Worm (Caenorhabditis elegans) whole organism, L4 larva: Measurements from ENCODE around the gene K10H10.6.
A peak's percentile ranks its signal among the peaks of the same experiment; 100 is the strongest.

ENCODE experiments used
- F10B5.3 ChIP-seq: sonication (generic microtip); optimal IDR thresholded peaks from 2 replicates; lab custom pipeline; 2016; ENCODE audit warnings: mild to moderate bottlenecking, missing genetic modification characterization, missing compliant biosample characterization
- F44E2.7 ChIP-seq: fragments of 200-800 bp; sonication (Bioruptor generic); IDR thresholded peaks from 2 replicates; pipeline ENCODE4 v2.1.2; 2022; ENCODE audit warnings: missing genetic modification characterization, missing compliant biosample characterization
- Y48G9A.11 ChIP-seq: fragments of 200-800 bp; sonication (Bioruptor generic); IDR thresholded peaks from 2 replicates; pipeline ENCODE4 v1.3.6; 2022; ENCODE audit warnings: missing genetic modification reagents, missing genetic modification characterization, missing compliant biosample characterization
- Y75B8A.6 ChIP-seq: fragments of 200-800 bp; sonication (Bioruptor generic); IDR thresholded peaks from 2 replicates; pipeline ENCODE4 v1.3.6; 2022; ENCODE audit warnings: missing genetic modification reagents, missing genetic modification characterization, missing compliant biosample characterization
- aha-1 ChIP-seq: fragments of 150-350 bp; peaks from one replicate; lab custom pipeline; 2014; ENCODE audit warnings: missing biosample characterization, missing genetic modification characterization
- aly-2 ChIP-seq: sonication (generic microtip); optimal IDR thresholded peaks from 2 replicates; lab custom pipeline; 2018; ENCODE audit warnings: missing biosample characterization, missing genetic modification characterization
- ama-1 ChIP-seq: fragments of 150-350 bp; optimal IDR thresholded peaks from 2 replicates; lab custom pipeline; 2014; ENCODE audit warnings: inconsistent platforms, mixed read lengths
- attf-4 ChIP-seq: sonication (generic microtip); optimal IDR thresholded peaks from 3 replicates; lab custom pipeline; 2017; ENCODE audit warnings: missing biosample characterization, missing genetic modification characterization
- ceh-28 ChIP-seq: fragments of 150-350 bp; optimal IDR thresholded peaks from 2 replicates; lab custom pipeline; 2014; ENCODE audit warnings: missing biosample characterization, missing genetic modification reagents, missing genetic modification characterization
- ceh-82 ChIP-seq: sonication (generic microtip); optimal IDR thresholded peaks from 2 replicates; lab custom pipeline; 2017; ENCODE audit warnings: missing biosample characterization, missing genetic modification characterization
- cey-2 ChIP-seq: sonication (generic microtip); optimal IDR thresholded peaks from 3 replicates; lab custom pipeline; 2017; ENCODE audit warnings: missing genetic modification characterization, mild to moderate bottlenecking, missing compliant biosample characterization, antibody characterized with exemption, borderline replicate concordance; ENCODE audit not compliant: insufficient read depth
- daf-16 ChIP-seq, 3 experiments: sonication (generic microtip); optimal IDR thresholded peaks; 2 replicates each; lab custom pipeline; 2016 to 2017; ENCODE audit warnings: missing genetic modification characterization in 3 of 3, missing genetic modification reagents in 3 of 3, mild to moderate bottlenecking in 2 of 3, missing compliant biosample characterization in 2 of 3, missing biosample characterization in 1 of 3, moderate library complexity in 1 of 3
- dmd-6 ChIP-seq: fragments of 200-800 bp; sonication (Bioruptor generic); IDR thresholded peaks from 2 replicates; pipeline ENCODE4 v1.3.6; 2022; ENCODE audit warnings: missing genetic modification reagents, missing genetic modification characterization, missing compliant biosample characterization
- dpl-1 ChIP-seq: fragments of 150-350 bp; optimal IDR thresholded peaks from 2 replicates; lab custom pipeline; 2014; ENCODE audit warnings: missing biosample characterization, missing genetic modification reagents, missing genetic modification characterization
- duxl-1 ChIP-seq: sonication (generic microtip); optimal IDR thresholded peaks from 2 replicates; lab custom pipeline; 2016; ENCODE audit warnings: mild to moderate bottlenecking, missing genetic modification characterization, moderate library complexity, missing compliant biosample characterization; ENCODE audit not compliant: poor library complexity
- dve-1 ChIP-seq: sonication (generic microtip); optimal IDR thresholded peaks from 2 replicates; lab custom pipeline; 2017; ENCODE audit warnings: antibody characterized with exemption, mild to moderate bottlenecking, missing genetic modification characterization, missing compliant biosample characterization; ENCODE audit not compliant: insufficient read depth
- egl-43 ChIP-seq: fragments of 200-800 bp; sonication (Bioruptor generic); IDR thresholded peaks from 2 replicates; pipeline ENCODE4 v1.3.6; 2022; ENCODE audit warnings: missing genetic modification reagents, missing genetic modification characterization, missing compliant biosample characterization
- gei-8 ChIP-seq: fragments of 200-800 bp; sonication (Bioruptor generic); optimal IDR thresholded peaks from 2 replicates; lab custom pipeline; 2018; ENCODE audit warnings: mild to moderate bottlenecking, missing genetic modification characterization, missing compliant biosample characterization
- hif-1 ChIP-seq, 2 experiments: sonication (generic microtip); optimal IDR thresholded peaks; 2 replicates each; lab custom pipeline; 2016 to 2017; ENCODE audit warnings: missing compliant biosample characterization in 2 of 2, missing genetic modification characterization in 2 of 2, missing genetic modification reagents in 2 of 2, missing genotype in 2 of 2, mild to moderate bottlenecking in 1 of 2
- hlh-11 ChIP-seq: fragments of 200-800 bp; sonication (Bioruptor generic); optimal IDR thresholded peaks from 2 replicates; lab custom pipeline; 2018; ENCODE audit warnings: mild to moderate bottlenecking, missing genetic modification characterization, missing compliant biosample characterization
- hlh-30 ChIP-seq: sonication (generic microtip); optimal IDR thresholded peaks from 2 replicates; lab custom pipeline; 2017; ENCODE audit warnings: antibody characterized with exemption, mild to moderate bottlenecking, missing genetic modification characterization, missing compliant biosample characterization; ENCODE audit not compliant: insufficient read depth
- hmg-1.1 ChIP-seq: fragments of 200-800 bp; sonication (Bioruptor generic); IDR thresholded peaks from 2 replicates; pipeline ENCODE4 v1.3.6; 2022; ENCODE audit warnings: missing genetic modification reagents, missing genetic modification characterization, missing compliant biosample characterization
- lin-13 ChIP-seq: fragments of 150-350 bp; optimal IDR thresholded peaks from 2 replicates; lab custom pipeline; 2014; ENCODE audit warnings: missing biosample characterization, missing genetic modification reagents, missing genetic modification characterization
- lsy-2 ChIP-seq, 2 experiments: fragments of 150-350 bp in 1 of 2; sonication (generic microtip) in 1 of 2; optimal IDR thresholded peaks; 2 replicates each; lab custom pipeline; 2014 to 2017; ENCODE audit warnings: missing biosample characterization in 2 of 2, missing genetic modification characterization in 2 of 2
- madf-9 ChIP-seq: fragments of 200-800 bp; sonication (Bioruptor generic); conservative IDR thresholded peaks from 2 replicates; pipeline ENCODE4 v1.3.6; 2022; ENCODE audit warnings: missing genetic modification reagents, missing genetic modification characterization, missing compliant biosample characterization
- mdl-1 ChIP-seq, 2 experiments: fragments of 150-350 bp in 1 of 2; sonication (generic microtip) in 1 of 2; optimal IDR thresholded peaks; 2 replicates each; lab custom pipeline; 2014 to 2017; ENCODE audit warnings: missing biosample characterization in 2 of 2, missing genetic modification characterization in 2 of 2
- mep-1 ChIP-seq: fragments of 150-350 bp; sonication (generic microtip); optimal IDR thresholded peaks from 3 replicates; lab custom pipeline; 2014; ENCODE audit warnings: missing biosample characterization, missing genetic modification characterization
- mes-2 ChIP-seq: sonication (generic microtip); optimal IDR thresholded peaks from 2 replicates; lab custom pipeline; 2016; ENCODE audit warnings: missing genotype, mild to moderate bottlenecking, missing genetic modification characterization, missing compliant biosample characterization; ENCODE audit not compliant: poor library complexity, severe bottlenecking
- nhr-28 ChIP-seq: fragments of 150-350 bp; optimal IDR thresholded peaks from 2 replicates; lab custom pipeline; 2014; ENCODE audit warnings: missing biosample characterization, missing genetic modification characterization
- nhr-42 ChIP-seq: fragments of 200-800 bp; sonication (Bioruptor generic); IDR thresholded peaks from 2 replicates; pipeline ENCODE4 v1.3.6; 2022; ENCODE audit warnings: missing genetic modification characterization, missing compliant biosample characterization
- nhr-48 ChIP-seq: sonication (generic microtip); optimal IDR thresholded peaks from 2 replicates; lab custom pipeline; 2016; ENCODE audit warnings: mild to moderate bottlenecking, missing genetic modification characterization, missing compliant biosample characterization
- nhr-77 ChIP-seq: fragments of 150-350 bp; optimal IDR thresholded peaks from 2 replicates; lab custom pipeline; 2014; ENCODE audit warnings: missing biosample characterization, missing genetic modification characterization
- pha-4 ChIP-seq, 2 experiments: fragments of 150-350 bp in 1 of 2; fragments of 200-800 bp in 1 of 2; sonication (Bioruptor generic) in 1 of 2; IDR thresholded peaks in 1 of 2; optimal IDR thresholded peaks in 1 of 2; 2 replicates each; pipeline versions ENCODE4 v1.3.6 to Lab custom; 2014 to 2022; ENCODE audit warnings: missing genetic modification characterization in 2 of 2, missing genetic modification reagents in 2 of 2, missing biosample characterization in 1 of 2, missing compliant biosample characterization in 1 of 2
- pqm-1 ChIP-seq: sonication (generic microtip); optimal IDR thresholded peaks from 2 replicates; lab custom pipeline; 2017; ENCODE audit warnings: missing biosample characterization, missing genetic modification characterization
- zfp-3 ChIP-seq: fragments of 200-800 bp; sonication (Bioruptor generic); conservative IDR thresholded peaks from 2 replicates; pipeline ENCODE4 v1.3.6; 2022; ENCODE audit warnings: missing genetic modification reagents, missing genetic modification characterization, missing compliant biosample characterization
- ztf-7 ChIP-seq: fragments of 150-350 bp; optimal IDR thresholded peaks from 2 replicates; lab custom pipeline; 2014; ENCODE audit warnings: missing biosample characterization, missing genetic modification characterization

Gene K10H10.6

ce11 chrII:14488661-14489060, 14.4 kb upstream of the K10H10.6 start, which contains the start of gene usp-14 (continued):
- TF ChIP-seq aly-2 (no peak), ceh-28 (no peak), mep-1 (tag; lab: Kevin White, UChicago) (peak; percentile 53), Y48G9A.11 (GFP tag; lab: Robert Waterston, UW) (no peak), ama-1 (lab: Kevin White, UChicago) (no peak), Y75B8A.6 (GFP tag; lab: Robert Waterston, UW) (no peak), duxl-1 (tag; lab: Kevin White, UChicago) (no peak), mes-2 (tag; lab: Kevin White, UChicago) (peak; percentile 81), F44E2.7 (no peak), ztf-7 (tag; lab: Kevin White, UChicago) (peak; percentile 23), madf-9 (no peak), nhr-42 (GFP tag; lab: Robert Waterston, UW) (peak; percentile 80), lin-13 (GFP tag; lab: Kevin White, UChicago) (no peak), gei-8 (GFP tag; lab: Kevin White, UChicago) (no peak)

DNA sequence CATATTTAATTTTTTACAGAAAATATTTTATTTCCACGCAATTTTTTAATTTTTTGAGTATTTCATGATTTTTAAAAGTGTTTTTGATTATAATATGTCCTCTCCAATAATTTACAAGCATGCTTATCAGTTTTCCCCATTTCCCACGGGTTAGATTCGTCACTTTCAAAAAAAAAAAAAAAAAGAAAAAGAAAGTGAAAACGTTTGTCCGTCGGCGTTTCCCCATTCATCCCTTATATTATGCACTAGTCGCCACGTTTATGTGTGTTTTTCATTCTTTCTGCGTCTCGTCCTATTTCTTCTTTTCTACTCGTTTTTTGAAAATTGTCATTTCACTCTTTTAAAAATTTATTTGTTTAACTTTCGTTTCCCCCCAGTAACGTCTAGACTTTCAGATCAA, 13.7 kb upstream of the K10H10.6 start, which contains the start of gene vnut-1:
Gene vnut-1 (plus strand): TSS at position 396 of the 400 bp plus-strand sequence.
- TF ChIP-seq hlh-11 (tag; lab: Kevin White, UChicago) (peak; percentile 32), attf-4 (no peak), hmg-1.1 (GFP tag; lab: Robert Waterston, UW) (peak; percentile 37; the same call in 1 of the 2 replicates), nhr-77 (peak; percentile 92), dve-1 (tag; lab: Kevin White, UChicago) (peak; percentile 59), mdl-1 (tag; optimal IDR thresholded peaks at IDR 0.05; lab: Kevin White, UChicago) (peak in 1 of 2 experiments; percentile 72), cey-2 (tag; lab: Kevin White, UChicago) (peak; percentile 68), dmd-6 (GFP tag; lab: Robert Waterston, UW) (peak; percentile 43), pqm-1 (tag; lab: Kevin White, UChicago) (peak; percentile 79), daf-16 (GFP tag; optimal IDR thresholded peaks at IDR 0.05; lab: Kevin White, UChicago) (no peak), daf-16 (tag; optimal IDR thresholded peaks at IDR 0.05; lab: Kevin White, UChicago) (peak; percentile 70), nhr-48 (tag; lab: Kevin White, UChicago) (peak; percentile 57), hlh-30 (tag; lab: Kevin White, UChicago) (peak; percentile 55), ceh-82 (tag; lab: Kevin White, UChicago) (no peak), dpl-1 (GFP tag; lab: Kevin White, UChicago) (peak; percentile 29), aly-2 (no peak), egl-43 (GFP tag; lab: Robert Waterston, UW) (no peak), aha-1 (peak; percentile 97), nhr-28 (tag; lab: Kevin White, UChicago) (peak; percentile 78), mep-1 (tag; lab: Kevin White, UChicago) (peak; percentile 66), lsy-2 (tag; optimal IDR thresholded peaks at IDR 0.05; lab: Kevin White, UChicago) (peak in 1 of 2 experiments; percentile 66), hif-1 (tag; optimal IDR thresholded peaks at IDR 0.05; lab: Kevin White, UChicago) (peak in 1 of 2 experiments; percentile 62), F10B5.3 (tag; lab: Kevin White, UChicago) (no peak), pha-4 (GFP tag; IDR thresholded peaks at IDR 0.05; lab: Robert Waterston, UW) (no peak), pha-4 (tag; optimal IDR thresholded peaks at IDR 0.05; lab: Kevin White, UChicago) (no peak)

- no peak for TF ChIP-seq nhr-77
- 0 out of 2 replicates have a peak, but pooled peaks have one; percentile 9 for TF ChIP-seq zfp-3
- peak; percentile 13 for TF ChIP-seq mep-1 (tag; lab: Kevin White, UChicago)
These were observed 10.4 kb upstream of the K10H10.6 start for ce11 chrII:14492592-14493196.
